Fruit fly (Drosophila melanogaster) whole organism, embryonic: Measurements from ENCODE around the gene CG33927.
A peak's percentile ranks its signal among the peaks of the same experiment; 100 is the strongest.

Experiments used
- Ada2b ChIP-seq: fragments of 200-800 bp; sonication (Bioruptor generic); IDR thresholded peaks from 2 replicates; pipeline ENCODE4 v1.3.6; 2022; ENCODE audit warnings: missing biosample characterization, missing genetic modification characterization
- Awh ChIP-seq: fragments of 200-800 bp; sonication (Bioruptor generic); IDR thresholded peaks from 2 replicates; pipeline ENCODE4, ENCODE4 v1.3.6; 2022; ENCODE audit warnings: missing biosample characterization, missing genetic modification characterization
- Blimp-1 ChIP-seq: fragments of 200-800 bp; sonication (Bioruptor generic); optimal IDR thresholded peaks from 3 replicates; lab custom pipeline; 2018; ENCODE audit warnings: missing biosample characterization, missing genetic modification characterization, mild to moderate bottlenecking, moderate library complexity, missing genetic modification reagents
- CG10543 ChIP-seq: fragments of 200-800 bp; sonication (Bioruptor generic); optimal IDR thresholded peaks from 3 replicates; lab custom pipeline; 2017; ENCODE audit warnings: missing biosample characterization, mild to moderate bottlenecking, missing genetic modification characterization, moderate library complexity
- CG11398 ChIP-seq: fragments of 200-800 bp; sonication (Bioruptor generic); optimal IDR thresholded peaks from 2 replicates; lab custom pipeline; 2016; ENCODE audit warnings: missing biosample characterization, missing genetic modification characterization
- CG12236 ChIP-seq: fragments of 200-800 bp; sonication (Bioruptor generic); optimal IDR thresholded peaks from 2 replicates; lab custom pipeline; 2016; ENCODE audit warnings: missing biosample characterization, missing genetic modification characterization
- CG12744 ChIP-seq: fragments of 200-800 bp; sonication (Bioruptor generic); optimal IDR thresholded peaks from 2 replicates; lab custom pipeline; 2016; ENCODE audit warnings: missing biosample characterization, missing genetic modification characterization
- CG13287 ChIP-seq: fragments of 200-800 bp; sonication (Bioruptor generic); IDR thresholded peaks from 2 replicates; pipeline ENCODE4 v1.3.6; 2022; ENCODE audit warnings: missing biosample characterization, missing genetic modification characterization; ENCODE audit not compliant: partially characterized antibody
- CG14014 ChIP-seq: fragments of 200-800 bp; sonication (Bioruptor generic); IDR thresholded peaks from 2 replicates; pipeline ENCODE4 v1.3.6; 2022; ENCODE audit warnings: missing biosample characterization, missing genetic modification characterization
- CG15269 ChIP-seq: fragments of 200-800 bp; sonication (Bioruptor generic); optimal IDR thresholded peaks from 2 replicates; lab custom pipeline; 2018; ENCODE audit warnings: missing biosample characterization, mild to moderate bottlenecking, missing genetic modification characterization, moderate library complexity
- CG15601 ChIP-seq: fragments of 200-800 bp; sonication (Bioruptor generic); optimal IDR thresholded peaks from 3 replicates; lab custom pipeline; 2019; ENCODE audit warnings: missing biosample characterization, mild to moderate bottlenecking, missing genetic modification characterization, moderate library complexity
- CG1602 ChIP-seq: fragments of 200-800 bp; sonication (Bioruptor generic); optimal IDR thresholded peaks from 3 replicates; lab custom pipeline; 2016; ENCODE audit warnings: missing biosample characterization, missing genetic modification characterization
- CG17568 ChIP-seq: fragments of 200-800 bp; sonication (Bioruptor generic); optimal IDR thresholded peaks from 2 replicates; lab custom pipeline; 2018; ENCODE audit warnings: missing biosample characterization, mild to moderate bottlenecking, missing genetic modification characterization, moderate library complexity
- CG30403 ChIP-seq: fragments of 200-800 bp; sonication (Bioruptor generic); optimal IDR thresholded peaks from 3 replicates; lab custom pipeline; 2016; ENCODE audit warnings: missing biosample characterization, missing genetic modification characterization
- CG31365 ChIP-seq: fragments of 200-800 bp; sonication (Bioruptor generic); optimal IDR thresholded peaks from 2 replicates; lab custom pipeline; 2018; ENCODE audit warnings: missing biosample characterization, mild to moderate bottlenecking, missing genetic modification characterization
- CG32767 ChIP-seq: fragments of 200-800 bp; sonication (Bioruptor generic); IDR thresholded peaks from 2 replicates; pipeline ENCODE4 v1.3.6; 2022; ENCODE audit warnings: missing biosample characterization, missing genetic modification characterization
- CG43689 ChIP-seq: fragments of 200-800 bp; sonication (Bioruptor generic); IDR thresholded peaks from 2 replicates; pipeline ENCODE4 v1.3.6; 2022; ENCODE audit warnings: missing biosample characterization, missing genetic modification characterization
- CG7556 ChIP-seq: fragments of 200-800 bp; sonication (Bioruptor generic); optimal IDR thresholded peaks from 2 replicates; lab custom pipeline; 2017; ENCODE audit warnings: missing biosample characterization, mild to moderate bottlenecking, missing genetic modification characterization
- Chrac-16 ChIP-seq: fragments of 200-800 bp; sonication (Bioruptor generic); optimal IDR thresholded peaks from 3 replicates; lab custom pipeline; 2016; ENCODE audit warnings: missing biosample characterization, missing genetic modification characterization
- Dbx ChIP-seq: fragments of 200-800 bp; sonication (Bioruptor generic); IDR thresholded peaks from 3 replicates; pipeline ENCODE4 v1.3.6; 2022; ENCODE audit warnings: missing biosample characterization, missing genetic modification characterization
- Dref ChIP-seq: fragments of 200-800 bp; sonication (Bioruptor generic); IDR thresholded peaks from 2 replicates; pipeline ENCODE4 v1.3.6; 2022; ENCODE audit warnings: missing biosample characterization, missing genetic modification characterization
- H2.0 ChIP-seq: fragments of 200-800 bp; sonication (Bioruptor generic); IDR thresholded peaks from 2 replicates; pipeline ENCODE4 v1.3.6; 2022; ENCODE audit warnings: missing biosample characterization, missing genetic modification characterization
- Hr3 ChIP-seq: fragments of 200-800 bp; sonication (Bioruptor generic); optimal IDR thresholded peaks from 3 replicates; lab custom pipeline; 2016; ENCODE audit warnings: missing biosample characterization, missing genetic modification characterization
- Med ChIP-seq: fragments of 200-800 bp; sonication (Bioruptor generic); peaks from one replicate; lab custom pipeline; 2016; ENCODE audit warnings: missing biosample characterization, missing genetic modification characterization, mild to moderate bottlenecking, inconsistent platforms, moderate library complexity
- PHDP ChIP-seq: fragments of 200-800 bp; sonication (Bioruptor generic); optimal IDR thresholded peaks from 3 replicates; lab custom pipeline; 2018; ENCODE audit warnings: missing biosample characterization, mild to moderate bottlenecking, missing genetic modification characterization, moderate library complexity
- Sry-δ ChIP-seq: fragments of 200-800 bp; sonication (Bioruptor generic); optimal IDR thresholded peaks from 2 replicates; lab custom pipeline; 2016; ENCODE audit warnings: missing biosample characterization, missing genetic modification characterization
- Usf ChIP-seq: fragments of 200-800 bp; sonication (Bioruptor generic); optimal IDR thresholded peaks from 2 replicates; lab custom pipeline; 2017; ENCODE audit warnings: missing genotype, missing biosample characterization, missing genetic modification characterization
- Xrp1 ChIP-seq: fragments of 200-800 bp; sonication (Bioruptor generic); IDR thresholded peaks from 2 replicates; pipeline ENCODE4 v1.3.6; 2022; ENCODE audit warnings: missing biosample characterization, missing genetic modification characterization
- ash1 ChIP-seq: fragments of 200-800 bp; sonication (Bioruptor generic); optimal IDR thresholded peaks from 2 replicates; lab custom pipeline; 2018; ENCODE audit warnings: missing biosample characterization, mild to moderate bottlenecking, missing genetic modification characterization
- az2 ChIP-seq: fragments of 200-800 bp; sonication (Bioruptor generic); optimal IDR thresholded peaks from 3 replicates; lab custom pipeline; 2016; ENCODE audit warnings: missing biosample characterization, missing genetic modification characterization
- br ChIP-seq: fragments of >200 bp; optimal IDR thresholded peaks from 2 replicates; lab custom pipeline; 2017
- corto ChIP-seq: fragments of 200-800 bp; sonication (Bioruptor generic); optimal IDR thresholded peaks from 2 replicates; lab custom pipeline; 2016; ENCODE audit warnings: missing biosample characterization, mild to moderate bottlenecking, missing genetic modification characterization, moderate library complexity
- croc ChIP-seq: fragments of 200-800 bp; sonication (Bioruptor generic); conservative IDR thresholded peaks from 3 replicates; pipeline ENCODE4 v1.3.6; 2022; ENCODE audit warnings: missing biosample characterization, missing genetic modification characterization
- da ChIP-seq: fragments of 200-800 bp; sonication (Bioruptor generic); optimal IDR thresholded peaks from 2 replicates; lab custom pipeline; 2016; ENCODE audit warnings: missing biosample characterization, missing genetic modification characterization
- gcm2 ChIP-seq: fragments of 200-800 bp; sonication (Bioruptor generic); optimal IDR thresholded peaks from 2 replicates; lab custom pipeline; 2016; ENCODE audit warnings: missing biosample characterization, missing genetic modification characterization
- gem ChIP-seq: fragments of 200-800 bp; sonication (Bioruptor generic); optimal IDR thresholded peaks from 2 replicates; lab custom pipeline; 2019; ENCODE audit warnings: missing biosample characterization, mild to moderate bottlenecking, missing genetic modification characterization, moderate library complexity
- gsb ChIP-seq: fragments of 200-800 bp; sonication (Bioruptor generic); IDR thresholded peaks from 2 replicates; pipeline ENCODE4 v1.3.6; 2022; ENCODE audit warnings: missing biosample characterization, missing genetic modification characterization
- jigr1 ChIP-seq: fragments of 200-800 bp; sonication (Bioruptor generic); IDR thresholded peaks from 3 replicates; pipeline ENCODE4 v1.3.6; 2022; ENCODE audit warnings: missing biosample characterization, missing genetic modification characterization
- pan ChIP-seq, 4 experiments: fragments of >200 bp in 3 of 4; fragments of 200-800 bp in 1 of 4; sonication (Bioruptor generic) in 1 of 4; optimal IDR thresholded peaks in 3 of 4; IDR thresholded peaks in 1 of 4; 2 replicates each; pipeline versions ENCODE4 v1.3.6 to Lab custom; 2017 to 2022; ENCODE audit warnings: missing biosample characterization in 2 of 4, missing genetic modification characterization in 2 of 4, mixed read lengths in 1 of 4
- pho ChIP-seq: fragments of 200-800 bp; sonication (Bioruptor generic); optimal IDR thresholded peaks from 2 replicates; lab custom pipeline; 2016; ENCODE audit warnings: missing biosample characterization, missing genetic modification characterization
- phol ChIP-seq: fragments of 200-800 bp; sonication (Bioruptor generic); optimal IDR thresholded peaks from 3 replicates; lab custom pipeline; 2018; ENCODE audit warnings: missing biosample characterization, mild to moderate bottlenecking, missing genetic modification characterization, moderate library complexity
- psq ChIP-seq: fragments of 200-800 bp; sonication (Bioruptor generic); optimal IDR thresholded peaks from 2 replicates; lab custom pipeline; 2017; ENCODE audit warnings: missing biosample characterization, missing genetic modification characterization
- pum ChIP-seq: fragments of 200-800 bp; sonication (Bioruptor generic); optimal IDR thresholded peaks from 2 replicates; lab custom pipeline; 2016; ENCODE audit warnings: missing biosample characterization, missing genetic modification characterization
- sisA ChIP-seq: fragments of 200-800 bp; sonication (Bioruptor generic); IDR thresholded peaks from 2 replicates; pipeline ENCODE4 v1.3.6; 2022; ENCODE audit warnings: missing biosample characterization, missing genetic modification characterization
- sr ChIP-seq: fragments of 200-800 bp; sonication (Bioruptor generic); IDR thresholded peaks from 3 replicates; pipeline ENCODE4 v1.3.6; 2022; ENCODE audit warnings: missing biosample characterization, missing genetic modification characterization
- stwl ChIP-seq: fragments of 200-800 bp; sonication (Bioruptor generic); optimal IDR thresholded peaks from 3 replicates; lab custom pipeline; 2018; ENCODE audit warnings: missing biosample characterization, mild to moderate bottlenecking, missing genetic modification characterization, moderate library complexity
- tap ChIP-seq: fragments of 200-800 bp; optimal IDR thresholded peaks from 3 replicates; lab custom pipeline; 2019; ENCODE audit warnings: missing biosample characterization, mild to moderate bottlenecking, missing genetic modification characterization, moderate library complexity
- tgo ChIP-seq: fragments of 200-800 bp; sonication (Bioruptor generic); IDR thresholded peaks from 3 replicates; pipeline ENCODE4 v1.3.6; 2022; ENCODE audit warnings: missing biosample characterization, missing genetic modification characterization
- trh ChIP-seq: fragments of 200-800 bp; sonication (Bioruptor generic); optimal IDR thresholded peaks from 2 replicates; lab custom pipeline; 2016; ENCODE audit warnings: missing biosample characterization, missing genetic modification characterization
- unpg ChIP-seq: fragments of 200-800 bp; sonication (Bioruptor generic); optimal IDR thresholded peaks from 3 replicates; lab custom pipeline; 2018; ENCODE audit warnings: missing biosample characterization, mild to moderate bottlenecking, missing genetic modification characterization, moderate library complexity
- z ChIP-seq: fragments of 200-800 bp; sonication (Bioruptor generic); IDR thresholded peaks from 3 replicates; pipeline ENCODE4 v1.3.6; 2022; ENCODE audit warnings: missing biosample characterization, missing genetic modification characterization

Gene CG33927

dm6 chr3R:4713775-4714360 lies 23.5 kb upstream of the CG33927 start, which contains the start of gene eIF3f1 (continued):
- TF ChIP-seq unpg (GFP tag; lab: Kevin White, UChicago): no peak
- no peak for TF ChIP-seq corto (GFP tag; lab: Kevin White, UChicago)
- TF ChIP-seq gsb (GFP tag; lab: Robert Waterston, UW): 0 out of 2 replicates have a peak, but pooled peaks have one; percentile 12
- TF ChIP-seq CG14014 (GFP tag; lab: Robert Waterston, UW): no peak
- no peak for TF ChIP-seq pum (GFP tag; lab: Kevin White, UChicago)
- TF ChIP-seq CG11398 (GFP tag; lab: Kevin White, UChicago): no peak
- TF ChIP-seq Dbx: 0 out of 3 replicates have a peak, but pooled peaks have one; percentile 66
- no peak for TF ChIP-seq CG32767 (GFP tag; lab: Robert Waterston, UW)
- TF ChIP-seq CG7556 (GFP tag; lab: Kevin White, UChicago): no peak
- no peak for TF ChIP-seq Ada2b (GFP tag; lab: Robert Waterston, UW)
- TF ChIP-seq Blimp-1 (GFP tag; lab: Kevin White, UChicago): no peak
- TF ChIP-seq psq (GFP tag; lab: Kevin White, UChicago): no peak
- TF ChIP-seq sr (GFP tag; lab: Robert Waterston, UW): no peak
- no peak for TF ChIP-seq PHDP (tag; lab: Kevin White, UChicago)
- no peak for TF ChIP-seq Awh
- TF ChIP-seq Sry-δ (GFP tag; lab: Kevin White, UChicago): peak; percentile 95
- no peak for TF ChIP-seq CG12236
- no peak for TF ChIP-seq gem (tag; lab: Kevin White, UChicago)
- no peak for TF ChIP-seq CG10543 (GFP tag; lab: Kevin White, UChicago)
- TF ChIP-seq gcm2: no peak
- TF ChIP-seq Hr3: no peak
- no peak for TF ChIP-seq z (GFP tag; lab: Robert Waterston, UW)
- TF ChIP-seq CG17568 (GFP tag; lab: Kevin White, UChicago): no peak
- TF ChIP-seq pho (GFP tag; lab: Kevin White, UChicago): peak; percentile 16
- no peak for TF ChIP-seq br (lab: Kevin White, UChicago)
- TF ChIP-seq croc (GFP tag; lab: Robert Waterston, UW): no peak
- no peak for TF ChIP-seq sisA (GFP tag; lab: Robert Waterston, UW)
- TF ChIP-seq stwl (tag; lab: Kevin White, UChicago): peak; percentile 87
- TF ChIP-seq Chrac-16: no peak
- no peak for TF ChIP-seq CG15269 (tag; lab: Kevin White, UChicago)
- TF ChIP-seq trh: no peak
- TF ChIP-seq tgo (GFP tag; lab: Robert Waterston, UW): 0 out of 3 replicates have a peak, but pooled peaks have one; percentile 25
- no peak for TF ChIP-seq CG31365 (tag; lab: Kevin White, UChicago)
- no peak for TF ChIP-seq az2 (GFP tag; lab: Kevin White, UChicago)
- no peak for TF ChIP-seq tap (tag; lab: Kevin White, UChicago)
- peak; percentile 26; the same call in 1 of the 2 replicates for TF ChIP-seq Xrp1
- no peak for TF ChIP-seq Usf
- TF ChIP-seq CG15601 (tag; lab: Kevin White, UChicago): peak; percentile 9
- no peak for TF ChIP-seq da (GFP tag; lab: Kevin White, UChicago)
- TF ChIP-seq Med (GFP tag; lab: Kevin White, UChicago): peak; percentile 90
- peak; percentile 100 for TF ChIP-seq Dref (GFP tag; lab: Robert Waterston, UW)
- no peak for TF ChIP-seq pan (optimal IDR thresholded peaks at IDR 0.05; lab: Kevin White, UChicago)
- no peak for TF ChIP-seq pan (GFP tag; optimal IDR thresholded peaks at IDR 0.05 in 1 of 2, IDR thresholded peaks at IDR 0.05 in 1 of 2)
- peak; percentile 42 for TF ChIP-seq phol (tag; lab: Kevin White, UChicago)
- TF ChIP-seq CG12744 (GFP tag; lab: Kevin White, UChicago): no peak
- no peak for TF ChIP-seq H2.0 (GFP tag; lab: Robert Waterston, UW)
- TF ChIP-seq CG1602: no peak
- no peak for TF ChIP-seq ash1 (GFP tag; lab: Kevin White, UChicago)
- TF ChIP-seq CG30403: peak; percentile 3
- TF ChIP-seq jigr1 (GFP tag; lab: Robert Waterston, UW): no peak
- no peak for TF ChIP-seq CG43689
- TF ChIP-seq CG13287 (GFP tag; lab: Robert Waterston, UW): peak; percentile 100
